Comparison of ENCODE assay signal across 4 worm cellular contexts in the genomic region with DNA sequence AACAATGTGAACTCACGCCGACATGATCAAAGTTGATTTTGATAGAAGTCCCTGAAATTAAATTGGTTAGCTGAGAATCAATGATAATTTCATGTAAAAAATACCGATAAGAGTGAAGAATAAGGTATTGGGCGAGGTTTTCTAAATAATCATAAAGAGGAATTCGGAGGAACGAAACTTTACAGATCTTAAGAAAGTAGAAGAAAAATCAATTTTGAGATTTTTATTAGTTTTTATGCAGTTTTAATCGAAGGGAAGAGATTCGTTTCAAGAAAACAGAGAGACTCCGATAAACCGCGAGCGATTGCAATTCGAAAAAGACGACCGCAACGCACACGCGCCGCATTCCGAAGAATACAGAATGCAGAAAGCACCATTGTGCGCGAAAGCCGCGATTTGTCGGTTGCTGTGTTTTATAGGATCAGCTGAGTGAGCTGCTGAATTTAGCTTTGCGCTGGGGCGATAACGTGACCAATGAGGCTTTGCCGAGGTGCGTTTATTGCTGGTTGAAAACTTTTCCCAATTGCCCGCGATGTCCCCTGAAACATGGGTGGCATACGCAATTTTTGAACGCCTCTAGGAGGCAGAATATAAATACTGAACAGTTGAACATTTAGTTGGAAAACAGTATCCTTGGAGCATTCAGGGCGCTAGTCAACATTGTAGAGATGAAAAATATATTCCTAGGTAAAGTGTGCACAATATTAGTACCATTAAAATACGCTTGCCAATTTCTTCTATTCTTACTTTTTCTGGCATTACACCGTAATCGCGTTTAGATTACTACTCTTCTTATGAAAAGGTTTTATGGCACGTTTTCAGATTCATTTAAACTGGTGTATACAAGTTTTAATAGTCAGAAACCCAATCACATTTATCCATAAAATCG.
TF ChIP-seq lines count a peak whose summit lies in the region.

Gene snr-4, minus strand, starts transcription at position 51 of the 889 bp plus-strand sequence.

TF ChIP-seq in whole organism, L2 larva, 48 proteins besides CTCF, POLR2A, EP300 and RAD21 (continues in another document):
- TF ChIP-seq gmeb-1 (tag; optimal IDR thresholded peaks at IDR 0.05; lab: Kevin White, UChicago) (peak; percentile 89), fos-1 (tag; optimal IDR thresholded peaks at IDR 0.05; lab: Kevin White, UChicago) (peak; percentile 90), snpc-4 (tag; optimal IDR thresholded peaks at IDR 0.05; lab: Kevin White, UChicago) (peak; percentile 100), F13H6.1 (tag; optimal IDR thresholded peaks at IDR 0.05; lab: Kevin White, UChicago) (peak; percentile 93), mab-5 (tag; optimal IDR thresholded peaks at IDR 0.05; lab: Kevin White, UChicago) (peak; percentile 80), unc-39 (tag; optimal IDR thresholded peaks at IDR 0.05; lab: Kevin White, UChicago) (no peak), sma-3 (GFP tag; optimal IDR thresholded peaks at IDR 0.05; lab: Kevin White, UChicago) (peak; percentile 95), alr-1 (tag; optimal IDR thresholded peaks at IDR 0.05; lab: Kevin White, UChicago) (no peak), nhr-10 (tag; optimal IDR thresholded peaks at IDR 0.05; lab: Kevin White, UChicago) (peak; percentile 56), lsy-2 (tag; optimal IDR thresholded peaks at IDR 0.05; lab: Kevin White, UChicago) (peak; percentile 86 to 91), Y55F3AM.14 (GFP tag; optimal IDR thresholded peaks at IDR 0.05; lab: Kevin White, UChicago) (peak; percentile 90), mbf-1 (tag; optimal IDR thresholded peaks at IDR 0.05; lab: Kevin White, UChicago) (no peak), ztf-1 (GFP tag; conservative IDR thresholded peaks at IDR 0.05; lab: Robert Waterston, UW) (0 out of 2 replicates have a peak, but pooled peaks have one; percentile 45), ztf-4 (tag; optimal IDR thresholded peaks at IDR 0.05; lab: Kevin White, UChicago) (peak; percentile 84), nhr-11 (tag; optimal IDR thresholded peaks at IDR 0.05; lab: Kevin White, UChicago) (peak; percentile 75), elt-1 (tag; optimal IDR thresholded peaks at IDR 0.05; lab: Kevin White, UChicago) (no peak), C34F6.9 (tag; optimal IDR thresholded peaks at IDR 0.05; lab: Kevin White, UChicago) (peak; percentile 92), egl-27 (tag; optimal IDR thresholded peaks at IDR 0.05; lab: Kevin White, UChicago) (peak; percentile 79), elt-3 (tag; optimal IDR thresholded peaks at IDR 0.05; lab: Kevin White, UChicago) (no peak), nhr-25 (tag; optimal IDR thresholded peaks at IDR 0.05; lab: Kevin White, UChicago) (peak; percentile 84)

TF ChIP-seq in whole organism, L4 larva, 104 proteins besides CTCF, POLR2A, EP300 and RAD21 (continues in another document):
- TF ChIP-seq ceh-20 (GFP tag; IDR thresholded peaks at IDR 0.05; lab: Robert Waterston, UW) (peak; percentile 87), ama-1 (optimal IDR thresholded peaks at IDR 0.05; lab: Kevin White, UChicago) (peak; percentile 98), zfp-2 (tag; optimal IDR thresholded peaks at IDR 0.05; lab: Kevin White, UChicago) (peak; percentile 35), mxl-3 (GFP tag; optimal IDR thresholded peaks at IDR 0.05; lab: Kevin White, UChicago) (peak; percentile 84), ceh-28 (tag; optimal IDR thresholded peaks at IDR 0.05; lab: Kevin White, UChicago) (no peak), ztf-11 (tag; optimal IDR thresholded peaks at IDR 0.05; lab: Kevin White, UChicago) (no peak), nhr-42 (GFP tag; IDR thresholded peaks at IDR 0.05; lab: Robert Waterston, UW) (peak; percentile 91), nhr-76 (tag; optimal IDR thresholded peaks at IDR 0.05; lab: Kevin White, UChicago) (no peak), hlh-11 (tag; optimal IDR thresholded peaks at IDR 0.05; lab: Kevin White, UChicago) (peak; percentile 96), lin-15B (tag; optimal IDR thresholded peaks at IDR 0.05; lab: Kevin White, UChicago) (peak; percentile 21), duxl-1 (tag; optimal IDR thresholded peaks at IDR 0.05; lab: Kevin White, UChicago; ENCODE audit: poor library complexity) (peak; percentile 78), R02D3.7 (tag; optimal IDR thresholded peaks at IDR 0.05; lab: Kevin White, UChicago) (no peak), egl-43 (GFP tag; IDR thresholded peaks at IDR 0.05; lab: Robert Waterston, UW) (peak; percentile 93), fkh-10 (GFP tag; optimal IDR thresholded peaks at IDR 0.05; lab: Kevin White, UChicago) (peak; percentile 73), lin-39 (tag; optimal IDR thresholded peaks at IDR 0.05; lab: Kevin White, UChicago) (no peak), nhr-10 (tag; optimal IDR thresholded peaks at IDR 0.05; lab: Kevin White, UChicago) (no peak), aly-2 (tag; optimal IDR thresholded peaks at IDR 0.05; lab: Kevin White, UChicago) (no peak), Y48G9A.11 (GFP tag; IDR thresholded peaks at IDR 0.05; lab: Robert Waterston, UW) (peak; percentile 82), mdl-1 (tag; optimal IDR thresholded peaks at IDR 0.05; lab: Kevin White, UChicago) (peak; percentile 76 to 88), dve-1 (tag; optimal IDR thresholded peaks at IDR 0.05; lab: Kevin White, UChicago; ENCODE audit: insufficient read depth) (peak; percentile 96)

TF ChIP-seq in whole organism, late embryonic, 69 proteins besides CTCF, POLR2A, EP300 and RAD21 (continues in another document):
- no peak for TF ChIP-seq ceh-2 (tag; optimal IDR thresholded peaks at IDR 0.05; lab: Kevin White, UChicago)
- TF ChIP-seq ama-1 (optimal IDR thresholded peaks at IDR 0.05; lab: Kevin White, UChicago) = peak; percentile 93
- no peak for TF ChIP-seq ets-4 (tag; optimal IDR thresholded peaks at IDR 0.05; lab: Kevin White, UChicago)
- peak; percentile 51 for TF ChIP-seq ceh-31 (tag; optimal IDR thresholded peaks at IDR 0.05; lab: Kevin White, UChicago)
- no peak for TF ChIP-seq ahr-1 (tag; optimal IDR thresholded peaks at IDR 0.05; lab: Kevin White, UChicago)
- peak; percentile 31 for TF ChIP-seq C38D4.7 (GFP tag; optimal IDR thresholded peaks at IDR 0.05; lab: Kevin White, UChicago)
- peak; percentile 10 for TF ChIP-seq K09A11.1 (tag; optimal IDR thresholded peaks at IDR 0.05; lab: Kevin White, UChicago; ENCODE audit: insufficient read depth)
- TF ChIP-seq ceh-34 (tag; optimal IDR thresholded peaks at IDR 0.05; lab: Kevin White, UChicago) = peak; percentile 63
- peak; percentile 89 for TF ChIP-seq nfya-1 (tag; optimal IDR thresholded peaks at IDR 0.05; lab: Kevin White, UChicago)
- TF ChIP-seq ztf-16 (tag; optimal IDR thresholded peaks at IDR 0.05; lab: Kevin White, UChicago) = peak; percentile 15
- TF ChIP-seq unc-42 (tag; optimal IDR thresholded peaks at IDR 0.05; lab: Kevin White, UChicago) = peak; percentile 70
- TF ChIP-seq dve-1 (tag; optimal IDR thresholded peaks at IDR 0.05; lab: Kevin White, UChicago) = peak; percentile 67
- TF ChIP-seq unc-86 (tag; optimal IDR thresholded peaks at IDR 0.05; lab: Kevin White, UChicago) = no peak
- TF ChIP-seq hlh-30 (tag; optimal IDR thresholded peaks at IDR 0.05; lab: Kevin White, UChicago; ENCODE audit: insufficient read depth) = peak; percentile 73
- no peak for TF ChIP-seq pqm-1 (tag; optimal IDR thresholded peaks at IDR 0.05; lab: Kevin White, UChicago)
- peak; percentile 84 for TF ChIP-seq ceh-18 (tag; optimal IDR thresholded peaks at IDR 0.05; lab: Kevin White, UChicago)
- TF ChIP-seq sox-2 (GFP tag; IDR thresholded peaks at IDR 0.05; lab: Robert Waterston, UW) = peak; percentile 85
- peak; percentile 66 for TF ChIP-seq tbx-2 (tag; optimal IDR thresholded peaks at IDR 0.05; lab: Kevin White, UChicago)
- peak; percentile 2 for TF ChIP-seq fax-1 (tag; optimal IDR thresholded peaks at IDR 0.05; lab: Kevin White, UChicago)
- TF ChIP-seq ceh-14 (tag; optimal IDR thresholded peaks at IDR 0.05; lab: Kevin White, UChicago) = peak; percentile 1
- TF ChIP-seq unc-3 (GFP tag; conservative IDR thresholded peaks at IDR 0.05; lab: Robert Waterston, UW) = no peak
- peak; percentile 11 for TF ChIP-seq unc-3 (tag; optimal IDR thresholded peaks at IDR 0.05; lab: Kevin White, UChicago)
- TF ChIP-seq elt-2 (tag; optimal IDR thresholded peaks at IDR 0.05; lab: Kevin White, UChicago) = peak; percentile 58

TF ChIP-seq in whole organism, mixed stage, embryonic, 35 proteins besides CTCF, POLR2A, EP300 and RAD21 (continues in another document):
- peak; percentile 25 for TF ChIP-seq unc-62 (GFP tag; optimal IDR thresholded peaks at IDR 0.05; lab: Kevin White, UChicago)
- TF ChIP-seq ham-2 (GFP tag; optimal IDR thresholded peaks at IDR 0.05; lab: Kevin White, UChicago) = peak; percentile 76
- peak; percentile 71 for TF ChIP-seq unc-120 (tag; optimal IDR thresholded peaks at IDR 0.05; lab: Kevin White, UChicago; ENCODE audit: poor library complexity, severe bottlenecking)
- TF ChIP-seq mab-5 (tag; optimal IDR thresholded peaks at IDR 0.05; lab: Kevin White, UChicago) = no peak
- TF ChIP-seq M03D4.4 (tag; optimal IDR thresholded peaks at IDR 0.05; lab: Kevin White, UChicago) = peak; percentile 53
- no peak for TF ChIP-seq flh-1 (GFP tag; optimal IDR thresholded peaks at IDR 0.05; lab: Kevin White, UChicago)
- peak; percentile 35 for TF ChIP-seq hlh-1 (tag; optimal IDR thresholded peaks at IDR 0.05; lab: Kevin White, UChicago)
- no peak for TF ChIP-seq zip-8 (tag; optimal IDR thresholded peaks at IDR 0.05; lab: Kevin White, UChicago)
- TF ChIP-seq elt-1 (tag; optimal IDR thresholded peaks at IDR 0.05; lab: Kevin White, UChicago; ENCODE audit: borderline replicate concordance, insufficient read depth) = peak; percentile 31
- TF ChIP-seq mep-1 (tag; optimal IDR thresholded peaks at IDR 0.05; lab: Kevin White, UChicago) = peak; percentile 81
- TF ChIP-seq mls-2 (tag; optimal IDR thresholded peaks at IDR 0.05; lab: Kevin White, UChicago) = peak; percentile 41
- no peak for TF ChIP-seq blmp-1 (tag; optimal IDR thresholded peaks at IDR 0.05; lab: Kevin White, UChicago)
- TF ChIP-seq cnd-1 (tag; optimal IDR thresholded peaks at IDR 0.05; lab: Kevin White, UChicago) = peak; percentile 57
- peak; percentile 93 for TF ChIP-seq lin-13 (tag; optimal IDR thresholded peaks at IDR 0.05; lab: Kevin White, UChicago)
- peak; percentile 92 for TF ChIP-seq ceh-39 (tag; optimal IDR thresholded peaks at IDR 0.05; lab: Kevin White, UChicago)
- no peak for TF ChIP-seq lin-32 (GFP tag; optimal IDR thresholded peaks at IDR 0.05; lab: Kevin White, UChicago)
- no peak for TF ChIP-seq snpc-4 (tag; optimal IDR thresholded peaks at IDR 0.05; lab: Kevin White, UChicago)
- TF ChIP-seq nhr-28 (tag; optimal IDR thresholded peaks at IDR 0.05; lab: Kevin White, UChicago) = no peak
- TF ChIP-seq lsy-2 (tag; optimal IDR thresholded peaks at IDR 0.05; lab: Kevin White, UChicago) = peak; percentile 81
- no peak for TF ChIP-seq nhr-76 (tag; optimal IDR thresholded peaks at IDR 0.05; lab: Kevin White, UChicago)
- no peak for TF ChIP-seq ceh-43 (GFP tag; optimal IDR thresholded peaks at IDR 0.05; lab: Kevin White, UChicago)
- TF ChIP-seq nhr-237 (tag; optimal IDR thresholded peaks at IDR 0.05; lab: Kevin White, UChicago) = peak; percentile 49
- TF ChIP-seq ces-1 (GFP tag; optimal IDR thresholded peaks at IDR 0.05; lab: Kevin White, UChicago) = peak; percentile 65
- no peak for TF ChIP-seq elt-3 (tag; optimal IDR thresholded peaks at IDR 0.05; lab: Kevin White, UChicago)
- TF ChIP-seq pha-4 (tag; optimal IDR thresholded peaks at IDR 0.05; lab: Kevin White, UChicago) = peak; percentile 92
